Fruit fly (Drosophila melanogaster) whole organism, prepupa: ENCODE data around the gene CG6330.

Experiments
- Blimp-1 ChIP-seq: fragments of 200-800 bp; sonication (Bioruptor generic); optimal IDR thresholded peaks from 3 replicates; lab custom pipeline; 2017; ENCODE audit warnings: missing biosample characterization, missing genetic modification characterization, mild to moderate bottlenecking, moderate library complexity, missing genetic modification reagents
- CG10669 ChIP-seq: fragments of 200-800 bp; sonication (Bioruptor generic); optimal IDR thresholded peaks from 3 replicates; lab custom pipeline; 2018; ENCODE audit warnings: missing biosample characterization, mild to moderate bottlenecking, missing genetic modification characterization, moderate library complexity
- CG11294 ChIP-seq: fragments of 200-800 bp; sonication (Bioruptor generic); IDR thresholded peaks from 2 replicates; pipeline ENCODE4 v1.3.6; 2022; ENCODE audit warnings: missing biosample characterization, missing genetic modification characterization
- CG11762 ChIP-seq: fragments of 200-800 bp; sonication (Bioruptor generic); optimal IDR thresholded peaks from 3 replicates; lab custom pipeline; 2016; ENCODE audit warnings: missing biosample characterization, missing genetic modification characterization; ENCODE audit not compliant: insufficient read depth
- CG11902 ChIP-seq: fragments of 200-800 bp; sonication (Bioruptor generic); optimal IDR thresholded peaks from 3 replicates; lab custom pipeline; 2016; ENCODE audit warnings: missing biosample characterization, missing genetic modification characterization
- CG15336 ChIP-seq: fragments of 200-800 bp; sonication (Bioruptor generic); IDR thresholded peaks from 2 replicates; pipeline ENCODE4 v1.3.6; 2022; ENCODE audit warnings: missing biosample characterization, missing genetic modification characterization
- CG1621 ChIP-seq: fragments of 200-800 bp; sonication (Bioruptor generic); optimal IDR thresholded peaks from 3 replicates; lab custom pipeline; 2018; ENCODE audit warnings: missing biosample characterization, mild to moderate bottlenecking, missing genetic modification characterization
- CG16779 ChIP-seq: fragments of 200-800 bp; sonication (Bioruptor generic); optimal IDR thresholded peaks from 3 replicates; lab custom pipeline; 2017; ENCODE audit warnings: missing biosample characterization, mild to moderate bottlenecking, missing genetic modification characterization
- CG3032 ChIP-seq: fragments of 200-800 bp; optimal IDR thresholded peaks from 2 replicates; lab custom pipeline; 2019; ENCODE audit warnings: missing biosample characterization, mild to moderate bottlenecking, missing genetic modification characterization, moderate library complexity
- CG31627 ChIP-seq: fragments of 200-800 bp; sonication (Bioruptor generic); optimal IDR thresholded peaks from 3 replicates; lab custom pipeline; 2016; ENCODE audit warnings: missing biosample characterization, missing genetic modification characterization
- CG34406 ChIP-seq: fragments of 200-800 bp; sonication (Bioruptor generic); optimal IDR thresholded peaks from 3 replicates; lab custom pipeline; 2016; ENCODE audit warnings: missing biosample characterization, missing genetic modification characterization
- CG3919 ChIP-seq: fragments of 200-800 bp; sonication (Bioruptor generic); optimal IDR thresholded peaks from 3 replicates; lab custom pipeline; 2016; ENCODE audit warnings: missing biosample characterization, missing genetic modification characterization
- CG6276 ChIP-seq: fragments of 200-800 bp; sonication (Bioruptor generic); optimal IDR thresholded peaks from 2 replicates; lab custom pipeline; 2017; ENCODE audit warnings: missing biosample characterization, mild to moderate bottlenecking, missing genetic modification characterization
- CG7368 ChIP-seq: fragments of 200-800 bp; sonication (Bioruptor generic); optimal IDR thresholded peaks from 3 replicates; lab custom pipeline; 2016; ENCODE audit warnings: missing biosample characterization, missing genetic modification characterization
- CG8119 ChIP-seq: fragments of 200-800 bp; sonication (Bioruptor generic); IDR thresholded peaks from 3 replicates; pipeline ENCODE4 v1.3.6; 2022; ENCODE audit warnings: missing biosample characterization, missing genetic modification characterization
- CG8319 ChIP-seq: fragments of 200-800 bp; sonication (Bioruptor generic); optimal IDR thresholded peaks from 3 replicates; lab custom pipeline; 2016; ENCODE audit warnings: missing biosample characterization, missing genetic modification characterization
- CG8632 ChIP-seq: fragments of 200-800 bp; sonication (Bioruptor generic); optimal IDR thresholded peaks from 3 replicates; lab custom pipeline; 2016; ENCODE audit warnings: missing biosample characterization, missing genetic modification characterization
- Eip75B ChIP-seq: fragments of 200-800 bp; sonication (Bioruptor generic); optimal IDR thresholded peaks from 3 replicates; lab custom pipeline; 2016; ENCODE audit warnings: missing biosample characterization, missing genetic modification characterization
- Eip93F ChIP-seq: fragments of 200-800 bp; sonication (Bioruptor generic); optimal IDR thresholded peaks from 2 replicates; lab custom pipeline; 2016; ENCODE audit warnings: missing biosample characterization, mild to moderate bottlenecking, missing genetic modification characterization
- Ets21C ChIP-seq: fragments of 200-800 bp; sonication (Bioruptor generic); optimal IDR thresholded peaks from 3 replicates; lab custom pipeline; 2016; ENCODE audit warnings: missing biosample characterization, missing genetic modification characterization
- Ets96B ChIP-seq: fragments of 200-800 bp; optimal IDR thresholded peaks from 2 replicates; lab custom pipeline; 2019; ENCODE audit warnings: missing biosample characterization, mild to moderate bottlenecking, missing genetic modification characterization, moderate library complexity
- Gug ChIP-seq: fragments of 200-800 bp; sonication (Bioruptor generic); IDR thresholded peaks from 2 replicates; pipeline ENCODE4 v1.3.6; 2022; ENCODE audit warnings: missing biosample characterization, missing genetic modification characterization
- Hr38 ChIP-seq: sonication (Bioruptor generic); optimal IDR thresholded peaks from 2 replicates; lab custom pipeline; 2016; ENCODE audit warnings: missing biosample characterization, missing genetic modification characterization
- Hr39 ChIP-seq: fragments of 200-800 bp; sonication (Bioruptor generic); optimal IDR thresholded peaks from 2 replicates; lab custom pipeline; 2016; ENCODE audit warnings: missing biosample characterization, missing genetic modification characterization
- Lpt ChIP-seq: fragments of 200-800 bp; sonication (Bioruptor generic); optimal IDR thresholded peaks from 3 replicates; lab custom pipeline; 2016; ENCODE audit warnings: missing biosample characterization, missing genetic modification characterization
- Met ChIP-seq: fragments of 200-800 bp; sonication (Bioruptor generic); optimal IDR thresholded peaks from 3 replicates; lab custom pipeline; 2016; ENCODE audit warnings: missing biosample characterization, missing genetic modification characterization
- Smox ChIP-seq: fragments of 200-800 bp; sonication (Bioruptor generic); optimal IDR thresholded peaks from 3 replicates; lab custom pipeline; 2016; ENCODE audit warnings: missing biosample characterization, missing genetic modification characterization
- Sox102F ChIP-seq: fragments of 200-800 bp; sonication (Bioruptor generic); optimal IDR thresholded peaks from 2 replicates; lab custom pipeline; 2016; ENCODE audit warnings: missing biosample characterization, mild to moderate bottlenecking, missing genetic modification characterization
- Sox14 ChIP-seq: fragments of 200-800 bp; sonication (Bioruptor generic); optimal IDR thresholded peaks from 3 replicates; lab custom pipeline; 2016; ENCODE audit warnings: missing biosample characterization, missing genetic modification characterization
- achi ChIP-seq: fragments of 200-800 bp; sonication (Bioruptor generic); optimal IDR thresholded peaks from 3 replicates; lab custom pipeline; 2016; ENCODE audit warnings: missing biosample characterization, missing genetic modification characterization
- cyc ChIP-seq: fragments of 200-800 bp; sonication (Bioruptor generic); optimal IDR thresholded peaks from 3 replicates; lab custom pipeline; 2016; ENCODE audit warnings: missing biosample characterization, missing genetic modification characterization
- dac ChIP-seq: fragments of 200-800 bp; sonication (Bioruptor generic); optimal IDR thresholded peaks from 2 replicates; lab custom pipeline; 2017; ENCODE audit warnings: missing biosample characterization, mild to moderate bottlenecking, missing genetic modification characterization
- fd85E ChIP-seq: fragments of 200-800 bp; sonication (Bioruptor generic); optimal IDR thresholded peaks from 3 replicates; lab custom pipeline; 2016; ENCODE audit warnings: missing biosample characterization, missing genetic modification characterization
- fkh ChIP-seq: fragments of 200-800 bp; sonication (Bioruptor generic); optimal IDR thresholded peaks from 3 replicates; lab custom pipeline; 2017; ENCODE audit warnings: missing biosample characterization, mild to moderate bottlenecking, missing genetic modification characterization, moderate library complexity
- lz ChIP-seq: fragments of 200-800 bp; sonication (Bioruptor generic); optimal IDR thresholded peaks from 3 replicates; lab custom pipeline; 2016; ENCODE audit warnings: missing biosample characterization, missing genetic modification characterization
- net ChIP-seq: fragments of 200-800 bp; sonication (Bioruptor generic); optimal IDR thresholded peaks from 3 replicates; lab custom pipeline; 2016; ENCODE audit warnings: missing biosample characterization, missing genetic modification characterization
- pdm3 ChIP-seq: fragments of 200-800 bp; sonication (Bioruptor generic); optimal IDR thresholded peaks from 3 replicates; lab custom pipeline; 2016; ENCODE audit warnings: missing biosample characterization, missing genetic modification characterization
- salr ChIP-seq, 2 experiments: fragments of 200-800 bp; sonication (Bioruptor generic); optimal IDR thresholded peaks; 3 replicates each; lab custom pipeline; 2016 to 2018; ENCODE audit warnings: missing biosample characterization in 2 of 2, missing genetic modification characterization in 2 of 2, mild to moderate bottlenecking in 1 of 2
- spab ChIP-seq: fragments of 200-800 bp; sonication (Bioruptor generic); optimal IDR thresholded peaks from 2 replicates; lab custom pipeline; 2017; ENCODE audit warnings: missing biosample characterization, mild to moderate bottlenecking, missing genetic modification characterization, missing genetic modification reagents
- svp ChIP-seq: fragments of 200-800 bp; sonication (Bioruptor generic); peaks from one replicate; lab custom pipeline; 2016; ENCODE audit warnings: missing biosample characterization, missing genetic modification characterization
- topi ChIP-seq: fragments of 200-800 bp; sonication (Bioruptor generic); optimal IDR thresholded peaks from 3 replicates; lab custom pipeline; 2016; ENCODE audit warnings: missing biosample characterization, missing genetic modification characterization
- vri ChIP-seq: fragments of 200-800 bp; sonication (Bioruptor generic); optimal IDR thresholded peaks from 3 replicates; lab custom pipeline; 2016; ENCODE audit warnings: missing biosample characterization, mild to moderate bottlenecking, missing genetic modification characterization

CG6330 gene

DNA sequence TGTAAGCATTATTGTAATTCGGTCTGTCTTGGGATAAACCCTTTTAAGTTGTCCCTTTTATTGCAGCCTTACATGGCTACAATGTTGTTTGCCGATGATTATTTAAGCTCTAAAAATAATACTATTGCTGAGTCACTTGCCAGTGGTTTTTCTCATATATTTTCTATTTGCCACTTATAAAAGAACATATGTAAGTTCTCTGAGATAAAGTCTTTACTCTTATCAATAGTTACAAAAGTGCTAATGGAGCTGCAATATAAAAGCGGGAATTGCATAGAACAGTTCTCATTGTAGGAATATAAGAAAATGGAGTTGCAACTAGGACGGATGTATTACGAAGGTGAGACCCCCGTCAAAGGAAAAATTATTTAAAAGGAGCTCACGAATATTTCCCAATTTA is 41.2 kb upstream of the CG6330 start, which contains the start of gene CG31077:
Gene CG31077 (plus strand): TSS at position 301 of the 400 bp plus-strand sequence.
- TF ChIP-seq CG3032 (tag; lab: Kevin White, UChicago) (no peak), Sox102F (no peak), CG3919 (GFP tag; lab: Kevin White, UChicago) (no peak), fkh (GFP tag; lab: Kevin White, UChicago) (no peak), Gug (GFP tag; lab: Robert Waterston, UW) (no peak), achi (GFP tag; lab: Kevin White, UChicago) (no peak), Eip75B (GFP tag; lab: Kevin White, UChicago) (no peak), CG7368 (GFP tag; lab: Kevin White, UChicago) (no peak), CG16779 (tag; lab: Kevin White, UChicago) (no peak), Met (GFP tag; lab: Kevin White, UChicago) (no peak), salr (GFP tag; optimal IDR thresholded peaks at IDR 0.05; lab: Kevin White, UChicago) (no peak), CG1621 (tag; lab: Kevin White, UChicago) (no peak)

DNA sequence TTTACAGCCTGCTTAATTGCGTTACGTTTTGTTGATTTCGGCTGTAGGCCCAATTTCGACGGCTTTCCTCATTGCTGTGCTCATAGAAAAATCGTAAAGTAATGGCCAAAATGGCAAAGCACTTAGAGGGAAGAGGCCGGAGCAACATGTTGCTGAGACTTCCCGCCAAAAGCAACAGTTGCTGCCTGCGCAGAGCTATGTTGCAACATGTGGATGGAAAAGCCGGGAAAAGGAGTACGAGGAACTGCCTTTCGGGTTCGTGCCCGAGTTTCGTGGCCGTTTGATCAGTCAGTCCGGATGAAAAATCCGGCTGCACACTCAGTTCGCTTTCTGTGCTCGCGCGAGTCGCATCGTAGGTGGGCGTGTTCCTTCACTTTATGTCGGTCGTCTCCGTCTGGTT is 38.4 kb upstream of the CG6330 start, which contains the start of gene RYa-R:
Gene RYa-R (plus strand): TSS at position 339 of the 400 bp plus-strand sequence.
- TF ChIP-seq fd85E (GFP tag; lab: Kevin White, UChicago) = no peak
- no peak for TF ChIP-seq cyc (GFP tag; lab: Kevin White, UChicago)
- no peak for TF ChIP-seq Lpt (GFP tag; lab: Kevin White, UChicago)
- TF ChIP-seq Sox102F = no peak
- no peak for TF ChIP-seq fkh (GFP tag; lab: Kevin White, UChicago)
- no peak for TF ChIP-seq Ets96B (tag; lab: Kevin White, UChicago)
- TF ChIP-seq Eip93F (GFP tag; lab: Kevin White, UChicago) = no peak
- TF ChIP-seq CG16779 (tag; lab: Kevin White, UChicago) = no peak
- TF ChIP-seq Sox14 = no peak
- TF ChIP-seq CG11762 (GFP tag; lab: Kevin White, UChicago) = no peak
- no peak for TF ChIP-seq Eip75B (GFP tag; lab: Kevin White, UChicago)
- TF ChIP-seq vri (GFP tag; lab: Kevin White, UChicago) = no peak
- no peak for TF ChIP-seq CG7368 (GFP tag; lab: Kevin White, UChicago)
- no peak for TF ChIP-seq achi (GFP tag; lab: Kevin White, UChicago)

DNA sequence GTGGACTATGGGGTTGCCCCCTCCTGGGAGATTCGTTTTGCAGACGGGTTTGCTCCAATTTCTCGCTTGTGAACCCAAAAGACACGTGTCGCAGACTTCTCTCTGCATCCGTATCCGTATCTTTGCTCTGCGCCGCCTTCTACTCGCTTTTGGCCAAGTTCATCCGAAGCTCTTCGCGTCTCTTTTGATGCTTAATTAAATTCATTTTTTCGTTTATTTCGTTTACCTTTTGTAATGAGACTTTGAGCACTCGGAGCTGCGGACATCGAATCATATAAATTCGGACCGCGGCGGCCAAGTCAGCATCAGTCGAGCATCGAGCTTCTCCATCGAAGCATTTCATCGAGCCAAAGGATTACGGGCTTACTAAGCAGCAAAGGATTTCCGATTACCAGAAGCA is 36.2 kb upstream of the CG6330 start, which contains the start of gene TwdlC:
Gene TwdlC (plus strand): TSS at position 301 of the 400 bp plus-strand sequence.
- TF ChIP-seq Ets96B (tag; lab: Kevin White, UChicago) (no peak), cyc (GFP tag; lab: Kevin White, UChicago) (no peak), svp (GFP tag; lab: Kevin White, UChicago) (no peak), Gug (GFP tag; lab: Robert Waterston, UW) (no peak), topi (GFP tag; lab: Kevin White, UChicago) (no peak), Eip93F (GFP tag; lab: Kevin White, UChicago) (no peak)

DNA sequence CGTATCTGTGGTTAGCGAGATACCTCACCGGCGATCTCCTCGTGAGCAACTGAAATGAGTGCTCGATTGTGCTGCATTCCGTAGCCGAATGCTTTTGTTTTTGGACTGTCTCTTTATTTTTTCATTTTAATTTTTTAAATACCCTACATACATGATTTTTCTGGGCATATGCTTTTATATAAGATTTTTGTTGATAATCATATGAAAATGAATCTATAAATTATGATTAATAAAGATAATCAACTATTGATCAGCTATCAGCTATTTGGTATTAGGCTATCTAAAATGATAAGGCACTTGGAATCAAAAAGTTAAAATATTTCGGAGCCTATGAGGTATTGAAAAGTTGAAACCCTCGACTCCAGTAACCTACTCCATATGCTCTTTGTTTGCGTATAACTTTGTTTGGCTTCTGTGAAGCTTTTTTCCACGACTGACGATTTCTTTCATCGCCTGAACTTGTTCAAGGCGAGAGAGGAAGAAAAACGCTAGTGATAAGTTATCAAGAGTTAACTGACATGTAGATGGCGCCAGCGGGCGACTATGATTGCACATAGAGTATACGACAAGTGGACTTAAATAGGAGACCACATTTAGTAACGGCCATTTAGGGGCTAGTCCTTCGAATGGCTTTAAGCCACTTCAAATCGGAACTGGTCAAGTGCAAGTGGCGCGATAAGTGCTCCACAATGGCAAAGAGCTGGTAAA is 31.7 kb upstream of the CG6330 start, which contains the start of gene CG31076:
Gene CG31076 (minus strand): TSS at position 51 of the 708 bp plus-strand sequence.
- 0 out of 2 replicates have a peak, but pooled peaks have one; percentile 24 for TF ChIP-seq CG15336 (GFP tag; lab: Robert Waterston, UW)
- peak; percentile 47 for TF ChIP-seq spab (GFP tag; lab: Kevin White, UChicago)
- peak; percentile 34 for TF ChIP-seq Ets21C
- TF ChIP-seq lz (GFP tag; lab: Kevin White, UChicago) = peak; percentile 73
- TF ChIP-seq Smox (GFP tag; lab: Kevin White, UChicago) = peak; percentile 60
- TF ChIP-seq CG11294 = no peak
- no peak for TF ChIP-seq Gug (GFP tag; lab: Robert Waterston, UW)
- TF ChIP-seq CG16779 (tag; lab: Kevin White, UChicago) = peak; percentile 15
- TF ChIP-seq cyc (GFP tag; lab: Kevin White, UChicago) = peak; percentile 77
- peak; percentile 53 for TF ChIP-seq Blimp-1 (GFP tag; lab: Kevin White, UChicago)
- TF ChIP-seq Hr39 (GFP tag; lab: Kevin White, UChicago) = peak; percentile 54
- peak; percentile 45 for TF ChIP-seq CG8319 (GFP tag; lab: Kevin White, UChicago)
- peak; percentile 33 for TF ChIP-seq CG8632
- peak; percentile 56 for TF ChIP-seq CG31627 (GFP tag; lab: Kevin White, UChicago)
- TF ChIP-seq net = no peak
- TF ChIP-seq CG11902 = peak; percentile 57
- TF ChIP-seq fkh (GFP tag; lab: Kevin White, UChicago) = peak; percentile 70
- peak; percentile 65 for TF ChIP-seq CG3919 (GFP tag; lab: Kevin White, UChicago)
- peak; percentile 43 for TF ChIP-seq pdm3 (GFP tag; lab: Kevin White, UChicago)
- TF ChIP-seq Hr38 = no peak
- no peak for TF ChIP-seq dac (GFP tag; lab: Kevin White, UChicago)
- TF ChIP-seq CG34406 (GFP tag; lab: Kevin White, UChicago) = peak; percentile 42
- TF ChIP-seq CG8119 (GFP tag; lab: Robert Waterston, UW) = peak; percentile 34; the same call in 1 of the 3 replicates
- peak; percentile 65 for TF ChIP-seq CG6276 (GFP tag; lab: Kevin White, UChicago)
- TF ChIP-seq CG10669 = peak; percentile 64
